Worm (Caenorhabditis elegans) whole organism, L4 larva: Measurements from ENCODE around the gene vha-12.

Experiments used
- F37D6.2 ChIP-seq: sonication (generic microtip); optimal IDR thresholded peaks from 2 replicates; lab custom pipeline; 2016; ENCODE audit warnings: mild to moderate bottlenecking, missing genetic modification characterization, missing compliant biosample characterization
- R02D3.7 ChIP-seq: fragments of 150-350 bp; sonication (generic microtip); optimal IDR thresholded peaks from 3 replicates; lab custom pipeline; 2014; ENCODE audit warnings: missing biosample characterization, missing genetic modification characterization
- Y48G9A.11 ChIP-seq: fragments of 200-800 bp; sonication (Bioruptor generic); IDR thresholded peaks from 2 replicates; pipeline ENCODE4 v1.3.6; 2022; ENCODE audit warnings: missing genetic modification reagents, missing genetic modification characterization, missing compliant biosample characterization
- aha-1 ChIP-seq: fragments of 150-350 bp; peaks from one replicate; lab custom pipeline; 2014; ENCODE audit warnings: missing biosample characterization, missing genetic modification characterization
- aly-2 ChIP-seq: sonication (generic microtip); optimal IDR thresholded peaks from 2 replicates; lab custom pipeline; 2018; ENCODE audit warnings: missing biosample characterization, missing genetic modification characterization
- ceh-28 ChIP-seq: fragments of 150-350 bp; optimal IDR thresholded peaks from 2 replicates; lab custom pipeline; 2014; ENCODE audit warnings: missing biosample characterization, missing genetic modification reagents, missing genetic modification characterization
- ceh-82 ChIP-seq: sonication (generic microtip); optimal IDR thresholded peaks from 2 replicates; lab custom pipeline; 2017; ENCODE audit warnings: missing biosample characterization, missing genetic modification characterization
- ces-1 ChIP-seq: fragments of 150-350 bp; sonication (generic microtip); optimal IDR thresholded peaks from 4 replicates; lab custom pipeline; 2014; ENCODE audit warnings: missing biosample characterization, missing genetic modification reagents, missing genetic modification characterization
- ctbp-1 ChIP-seq: fragments of 200-800 bp; sonication (Bioruptor generic); IDR thresholded peaks from 2 replicates; pipeline ENCODE4 v1.3.6; 2022; ENCODE audit warnings: missing genetic modification reagents, missing genetic modification characterization, missing compliant biosample characterization
- daf-12 ChIP-seq: fragments of 150-350 bp; optimal IDR thresholded peaks from 2 replicates; lab custom pipeline; 2014; ENCODE audit warnings: missing biosample characterization, missing genetic modification reagents, missing genetic modification characterization
- daf-16 ChIP-seq, 3 experiments: sonication (generic microtip); optimal IDR thresholded peaks; 2 replicates each; lab custom pipeline; 2016 to 2017; ENCODE audit warnings: missing genetic modification characterization in 3 of 3, missing genetic modification reagents in 3 of 3, mild to moderate bottlenecking in 2 of 3, missing compliant biosample characterization in 2 of 3, missing biosample characterization in 1 of 3, moderate library complexity in 1 of 3
- daf-8 ChIP-seq: fragments of 200-800 bp; sonication (Bioruptor generic); IDR thresholded peaks from 2 replicates; pipeline ENCODE4 v1.3.6; 2022; ENCODE audit warnings: missing genetic modification characterization, missing compliant biosample characterization
- dmd-6 ChIP-seq: fragments of 200-800 bp; sonication (Bioruptor generic); IDR thresholded peaks from 2 replicates; pipeline ENCODE4 v1.3.6; 2022; ENCODE audit warnings: missing genetic modification reagents, missing genetic modification characterization, missing compliant biosample characterization
- dpl-1 ChIP-seq: fragments of 150-350 bp; optimal IDR thresholded peaks from 2 replicates; lab custom pipeline; 2014; ENCODE audit warnings: missing biosample characterization, missing genetic modification reagents, missing genetic modification characterization
- hif-1 ChIP-seq, 2 experiments: sonication (generic microtip); optimal IDR thresholded peaks; 2 replicates each; lab custom pipeline; 2016 to 2017; ENCODE audit warnings: missing compliant biosample characterization in 2 of 2, missing genetic modification characterization in 2 of 2, missing genetic modification reagents in 2 of 2, missing genotype in 2 of 2, mild to moderate bottlenecking in 1 of 2
- hlh-11 ChIP-seq: fragments of 200-800 bp; sonication (Bioruptor generic); optimal IDR thresholded peaks from 2 replicates; lab custom pipeline; 2018; ENCODE audit warnings: mild to moderate bottlenecking, missing genetic modification characterization, missing compliant biosample characterization
- hlh-30 ChIP-seq: sonication (generic microtip); optimal IDR thresholded peaks from 2 replicates; lab custom pipeline; 2017; ENCODE audit warnings: antibody characterized with exemption, mild to moderate bottlenecking, missing genetic modification characterization, missing compliant biosample characterization; ENCODE audit not compliant: insufficient read depth
- hmg-1.1 ChIP-seq: fragments of 200-800 bp; sonication (Bioruptor generic); IDR thresholded peaks from 2 replicates; pipeline ENCODE4 v1.3.6; 2022; ENCODE audit warnings: missing genetic modification reagents, missing genetic modification characterization, missing compliant biosample characterization
- jun-1 ChIP-seq: fragments of 150-350 bp; optimal IDR thresholded peaks from 2 replicates; lab custom pipeline; 2014; ENCODE audit warnings: missing biosample characterization, missing genetic modification reagents, missing genetic modification characterization
- lim-7 ChIP-seq: fragments of 200-800 bp; sonication (Bioruptor generic); IDR thresholded peaks from 2 replicates; pipeline ENCODE4 v1.3.6; 2022; ENCODE audit warnings: missing genetic modification characterization, missing compliant biosample characterization
- lin-1 ChIP-seq: fragments of 200-800 bp; sonication (Bioruptor generic); IDR thresholded peaks from 2 replicates; pipeline ENCODE4 v1.3.6; 2022; ENCODE audit warnings: missing genetic modification reagents, missing genetic modification characterization, missing compliant biosample characterization
- lin-15B ChIP-seq: fragments of 150-350 bp; sonication (generic microtip); optimal IDR thresholded peaks from 3 replicates; lab custom pipeline; 2014; ENCODE audit warnings: missing biosample characterization, missing genetic modification characterization
- lin-39 ChIP-seq: fragments of 150-350 bp; optimal IDR thresholded peaks from 2 replicates; lab custom pipeline; 2014; ENCODE audit warnings: missing biosample characterization, missing genetic modification reagents, missing genetic modification characterization
- lir-3 ChIP-seq: sonication (generic microtip); optimal IDR thresholded peaks from 2 replicates; lab custom pipeline; 2016; ENCODE audit warnings: mild to moderate bottlenecking, missing genetic modification characterization, missing compliant biosample characterization
- lsy-2 ChIP-seq, 2 experiments: fragments of 150-350 bp in 1 of 2; sonication (generic microtip) in 1 of 2; optimal IDR thresholded peaks; 2 replicates each; lab custom pipeline; 2014 to 2017; ENCODE audit warnings: missing biosample characterization in 2 of 2, missing genetic modification characterization in 2 of 2
- mdt-29 ChIP-seq: fragments of 200-800 bp; sonication (Bioruptor generic); IDR thresholded peaks from 2 replicates; pipeline ENCODE4 v1.3.6; 2022; ENCODE audit warnings: missing genetic modification reagents, missing genetic modification characterization, missing compliant biosample characterization
- mes-2 ChIP-seq: sonication (generic microtip); optimal IDR thresholded peaks from 2 replicates; lab custom pipeline; 2016; ENCODE audit warnings: missing genotype, mild to moderate bottlenecking, missing genetic modification characterization, missing compliant biosample characterization; ENCODE audit not compliant: poor library complexity, severe bottlenecking
- mxl-2 ChIP-seq: fragments of 200-800 bp; sonication (Bioruptor generic); conservative IDR thresholded peaks from 2 replicates; pipeline ENCODE4 v1.3.6; 2022; ENCODE audit warnings: missing genetic modification reagents, missing genetic modification characterization, missing compliant biosample characterization
- nhr-10 ChIP-seq: fragments of 150-350 bp; optimal IDR thresholded peaks from 2 replicates; lab custom pipeline; 2014; ENCODE audit warnings: missing biosample characterization, missing genetic modification characterization
- nhr-102 ChIP-seq: sonication (generic microtip); optimal IDR thresholded peaks from 2 replicates; lab custom pipeline; 2016; ENCODE audit warnings: mild to moderate bottlenecking, missing genetic modification characterization, moderate library complexity, missing compliant biosample characterization
- nhr-237 ChIP-seq: sonication (generic microtip); optimal IDR thresholded peaks from 2 replicates; lab custom pipeline; 2017; ENCODE audit warnings: missing biosample characterization, missing genetic modification characterization
- nhr-28 ChIP-seq: fragments of 150-350 bp; optimal IDR thresholded peaks from 2 replicates; lab custom pipeline; 2014; ENCODE audit warnings: missing biosample characterization, missing genetic modification characterization
- nhr-48 ChIP-seq: sonication (generic microtip); optimal IDR thresholded peaks from 2 replicates; lab custom pipeline; 2016; ENCODE audit warnings: mild to moderate bottlenecking, missing genetic modification characterization, missing compliant biosample characterization
- nhr-77 ChIP-seq: fragments of 150-350 bp; optimal IDR thresholded peaks from 2 replicates; lab custom pipeline; 2014; ENCODE audit warnings: missing biosample characterization, missing genetic modification characterization
- php-3 ChIP-seq: fragments of 200-800 bp; sonication (Bioruptor generic); IDR thresholded peaks from 2 replicates; pipeline ENCODE4 v1.3.6; 2022; ENCODE audit warnings: missing genetic modification reagents, missing genetic modification characterization, missing compliant biosample characterization
- pqm-1 ChIP-seq: sonication (generic microtip); optimal IDR thresholded peaks from 2 replicates; lab custom pipeline; 2017; ENCODE audit warnings: missing biosample characterization, missing genetic modification characterization
- rbr-2 ChIP-seq: sonication (generic microtip); optimal IDR thresholded peaks from 2 replicates; lab custom pipeline; 2016; ENCODE audit warnings: missing genotype, missing genetic modification characterization, missing compliant biosample characterization
- set-16 ChIP-seq: fragments of 200-800 bp; sonication (Bioruptor generic); IDR thresholded peaks from 2 replicates; pipeline ENCODE4 v1.3.6; 2022; ENCODE audit warnings: missing genetic modification reagents, missing genetic modification characterization, missing compliant biosample characterization
- skn-1 ChIP-seq: fragments of 150-350 bp; optimal IDR thresholded peaks from 2 replicates; lab custom pipeline; 2014; ENCODE audit warnings: missing biosample characterization, missing genetic modification characterization
- snpc-4 ChIP-seq: fragments of 150-350 bp; optimal IDR thresholded peaks from 2 replicates; lab custom pipeline; 2014; ENCODE audit warnings: missing biosample characterization, missing genetic modification characterization
- tag-97 ChIP-seq: fragments of 200-800 bp; sonication (Bioruptor generic); IDR thresholded peaks from 2 replicates; pipeline ENCODE4 v1.3.6; 2022; ENCODE audit warnings: missing genetic modification characterization, missing compliant biosample characterization
- tra-1 ChIP-seq: fragments of 200-800 bp; sonication (Bioruptor generic); IDR thresholded peaks from 2 replicates; pipeline ENCODE4 v1.3.6; 2022; ENCODE audit warnings: missing genetic modification reagents, missing genetic modification characterization, missing compliant biosample characterization
- unc-62 ChIP-seq, 3 experiments: fragments of 150-350 bp in 1 of 3; sonication (generic microtip); optimal IDR thresholded peaks in 2 of 3; peaks in 1 of 3; 1 replicate in 1 of 3; 2 replicates in 2 of 3; lab custom pipeline; 2014 to 2017; ENCODE audit warnings: missing biosample characterization in 3 of 3, missing genetic modification characterization in 3 of 3, missing genetic modification reagents in 3 of 3, missing genotype in 1 of 3
- zfp-2 ChIP-seq: sonication (generic microtip); optimal IDR thresholded peaks from 2 replicates; lab custom pipeline; 2016; ENCODE audit warnings: mild to moderate bottlenecking, missing genetic modification characterization, missing compliant biosample characterization
- zfp-3 ChIP-seq: fragments of 200-800 bp; sonication (Bioruptor generic); conservative IDR thresholded peaks from 2 replicates; pipeline ENCODE4 v1.3.6; 2022; ENCODE audit warnings: missing genetic modification reagents, missing genetic modification characterization, missing compliant biosample characterization

vha-12 gene

DNA sequence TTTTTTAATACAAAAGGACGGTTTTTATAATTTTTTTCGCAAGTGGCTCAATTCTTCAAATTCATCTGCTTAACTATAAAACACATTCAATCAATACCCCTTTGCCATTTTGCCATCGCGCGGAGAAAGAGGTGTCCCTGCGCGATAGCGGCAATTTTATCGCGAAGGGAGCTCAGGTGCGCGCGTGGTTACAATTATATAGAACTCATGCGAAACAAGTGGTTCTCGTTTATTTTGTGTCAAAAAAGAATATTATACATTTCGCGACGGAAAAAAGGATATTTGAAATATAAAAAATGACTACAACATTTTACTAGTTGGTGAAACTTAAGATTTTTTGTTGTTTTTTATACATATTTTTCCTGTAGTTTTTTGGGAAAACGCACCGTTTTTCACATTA lies 18.2 kb downstream of the vha-12 start (continued):
- peak; percentile 87 for TF ChIP-seq lin-39 (tag; lab: Kevin White, UChicago)
- peak; percentile 99 for TF ChIP-seq nhr-102 (tag; lab: Kevin White, UChicago)
- peak; percentile 44 for TF ChIP-seq lin-15B
- peak; percentile 89 for TF ChIP-seq zfp-2 (tag; lab: Kevin White, UChicago)
- TF ChIP-seq hlh-11 (tag; lab: Kevin White, UChicago) = peak; percentile 98
- peak; percentile 99 for TF ChIP-seq F37D6.2 (tag; lab: Kevin White, UChicago)
- TF ChIP-seq snpc-4 (tag; lab: Kevin White, UChicago) = peak; percentile 39
- peak; percentile 79 for TF ChIP-seq lim-7
- peak; percentile 97 for TF ChIP-seq tra-1 (GFP tag; lab: Robert Waterston, UW)
- TF ChIP-seq daf-12 (tag; lab: Kevin White, UChicago) = no peak
- peak; percentile 97 for TF ChIP-seq lin-1 (GFP tag; lab: Robert Waterston, UW)
- peak; percentile 99 for TF ChIP-seq nhr-10 (tag; lab: Kevin White, UChicago)
- peak; percentile 86 for TF ChIP-seq skn-1
- peak; percentile 97 for TF ChIP-seq ceh-28 (tag; lab: Kevin White, UChicago)
- TF ChIP-seq tag-97 (GFP tag; lab: Robert Waterston, UW) = peak; percentile 84; the same call in 1 of the 2 replicates
- peak; percentile 88; the same call in 1 of the 2 replicates for TF ChIP-seq daf-8 (GFP tag; lab: Robert Waterston, UW)
- 0 out of 2 replicates have a peak, but pooled peaks have one; percentile 15 for TF ChIP-seq Y48G9A.11 (GFP tag; lab: Robert Waterston, UW)
- peak; percentile 99 for TF ChIP-seq jun-1 (tag; lab: Kevin White, UChicago)
- TF ChIP-seq ctbp-1 (GFP tag; lab: Robert Waterston, UW) = peak; percentile 99
- peak; percentile 94 for TF ChIP-seq ces-1 (GFP tag; lab: Kevin White, UChicago)

DNA sequence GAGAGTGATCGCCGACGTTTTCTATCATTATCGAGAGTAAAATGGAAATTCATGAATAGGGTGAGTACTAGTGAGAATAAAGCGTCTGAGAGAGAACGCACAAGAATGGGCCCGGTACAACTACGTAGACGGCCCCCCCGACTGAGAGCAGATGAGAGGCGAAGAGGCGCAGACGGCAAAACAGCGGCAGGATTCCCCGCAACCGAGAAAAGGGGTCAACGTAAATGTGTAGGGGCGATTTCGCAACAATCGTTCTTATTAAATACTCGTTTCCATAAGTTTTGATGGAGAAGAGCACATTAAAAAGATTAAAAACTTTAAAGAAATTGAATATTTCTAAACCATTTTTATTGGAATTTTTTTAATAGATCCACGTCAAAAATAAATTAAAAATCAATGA lies 23.7 kb downstream of the vha-12 start:
- no peak for TF ChIP-seq nhr-237 (tag; lab: Kevin White, UChicago)
- TF ChIP-seq set-16 (GFP tag; lab: Robert Waterston, UW) = peak; percentile 45
- TF ChIP-seq lsy-2 (tag; optimal IDR thresholded peaks at IDR 0.05; lab: Kevin White, UChicago) = peak in 1 of 2 experiments; percentile 14
- peak; percentile 52 for TF ChIP-seq hmg-1.1 (GFP tag; lab: Robert Waterston, UW)
- TF ChIP-seq mdt-29 (GFP tag; lab: Robert Waterston, UW) = no peak
- TF ChIP-seq mes-2 (tag; lab: Kevin White, UChicago) = peak; percentile 6
- TF ChIP-seq rbr-2 (tag; lab: Kevin White, UChicago) = peak; percentile 22
- TF ChIP-seq daf-16 (GFP tag; optimal IDR thresholded peaks at IDR 0.05; lab: Kevin White, UChicago) = no peak
- TF ChIP-seq daf-16 (tag; optimal IDR thresholded peaks at IDR 0.05; lab: Kevin White, UChicago) = peak; percentile 7
- TF ChIP-seq hlh-11 (tag; lab: Kevin White, UChicago) = peak; percentile 33
- TF ChIP-seq, all 104 proteins: peak for 7

DNA sequence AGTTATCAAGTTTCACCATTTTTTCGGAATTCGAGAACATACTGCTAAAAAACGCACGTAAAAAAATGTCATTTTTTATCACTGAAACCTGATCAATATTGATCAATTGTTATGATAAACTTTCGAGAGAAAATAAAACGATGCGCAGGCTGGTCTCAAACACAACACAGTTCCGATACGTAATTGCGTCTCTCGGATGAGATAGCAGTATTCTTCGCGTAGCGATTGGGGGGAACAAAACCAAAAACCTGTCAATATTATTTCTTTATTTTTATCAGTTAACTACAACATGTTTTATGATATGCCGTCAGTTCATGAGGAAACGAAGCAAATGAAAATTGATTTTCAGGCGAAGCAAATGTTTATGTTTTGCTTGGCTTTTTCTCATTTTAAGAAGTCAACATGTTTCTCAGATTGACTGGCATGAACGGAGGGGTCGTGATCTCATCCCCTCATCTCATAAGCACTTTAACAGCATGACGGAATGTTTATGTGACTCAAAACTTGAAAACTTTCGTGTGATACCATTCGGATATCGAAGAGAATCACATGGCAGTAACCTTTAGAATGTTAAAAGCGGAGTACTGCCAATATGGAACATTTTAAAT lies 24.7 kb downstream of the vha-12 start:
- TF ChIP-seq nhr-48 (tag; lab: Kevin White, UChicago) = peak; percentile 48
- peak; percentile 75 for TF ChIP-seq dmd-6 (GFP tag; lab: Robert Waterston, UW)
- peak; percentile 9 for TF ChIP-seq hlh-30
- TF ChIP-seq daf-16 (GFP tag; optimal IDR thresholded peaks at IDR 0.05; lab: Kevin White, UChicago) = peak; percentile 2 to 78
- peak; percentile 96 for TF ChIP-seq daf-16 (tag; optimal IDR thresholded peaks at IDR 0.05; lab: Kevin White, UChicago)
- TF ChIP-seq hlh-11 (tag; lab: Kevin White, UChicago) = peak; percentile 78
- TF ChIP-seq nhr-77 (tag; lab: Kevin White, UChicago) = peak; percentile 16
- TF ChIP-seq nhr-28 (tag; lab: Kevin White, UChicago) = peak; percentile 82
- TF ChIP-seq pqm-1 = peak; percentile 55
- peak in 1 of 2 experiments; percentile 27 for TF ChIP-seq lsy-2 (tag; optimal IDR thresholded peaks at IDR 0.05; lab: Kevin White, UChicago)
- TF ChIP-seq zfp-3 (GFP tag; lab: Robert Waterston, UW) = 0 out of 2 replicates have a peak, but pooled peaks have one; percentile 29
- TF ChIP-seq ceh-82 (tag; lab: Kevin White, UChicago) = no peak
- no peak for TF ChIP-seq mdt-29 (GFP tag; lab: Robert Waterston, UW)
- TF ChIP-seq mxl-2 = no peak
- peak in 1 of 2 experiments; percentile 37 for TF ChIP-seq unc-62 (GFP tag; optimal IDR thresholded peaks at IDR 0.05 in 1 of 2; lab: Kevin White, UChicago)
- TF ChIP-seq unc-62 (tag; optimal IDR thresholded peaks at IDR 0.05; lab: Kevin White, UChicago) = no peak
- no peak for TF ChIP-seq daf-8 (GFP tag; lab: Robert Waterston, UW)
- no peak for TF ChIP-seq aly-2
- TF ChIP-seq php-3 (GFP tag; lab: Robert Waterston, UW) = peak; percentile 66
- no peak for TF ChIP-seq R02D3.7 (tag; lab: Kevin White, UChicago)
- no peak for TF ChIP-seq hif-1 (tag; optimal IDR thresholded peaks at IDR 0.05; lab: Kevin White, UChicago)
- no peak for TF ChIP-seq lir-3 (tag; lab: Kevin White, UChicago)
- TF ChIP-seq aha-1 (tag; lab: Kevin White, UChicago) = no peak
- TF ChIP-seq dpl-1 (GFP tag; lab: Kevin White, UChicago) = no peak
